ENCODE assay signal across 1 fruit fly cellular context in genomic region chr2L:14546629-14547366, dm6.
A peak's percentile ranks its signal among the peaks of the same experiment; 100 is the strongest.
TF ChIP-seq lines count a peak whose summit lies in the region.

No protein-coding gene starts in this region.

TF ChIP-seq in whole organism, embryonic, 481 proteins besides CTCF, POLR2A, EP300 and RAD21 (continued from another document and continues in another):
- TF ChIP-seq ewg (GFP tag; optimal IDR thresholded peaks at IDR 0.05; lab: Kevin White, UChicago): peak; percentile 87
- TF ChIP-seq slou (GFP tag; optimal IDR thresholded peaks at IDR 0.05; lab: Kevin White, UChicago): peak; percentile 11
- TF ChIP-seq schlank (tag; optimal IDR thresholded peaks at IDR 0.05; lab: Kevin White, UChicago): no peak
- peak; percentile 67 for TF ChIP-seq Gsc (GFP tag; IDR thresholded peaks at IDR 0.05; lab: Robert Waterston, UW)
- no peak for TF ChIP-seq bigmax (GFP tag; optimal IDR thresholded peaks at IDR 0.05; lab: Kevin White, UChicago)
- no peak for TF ChIP-seq pan (optimal IDR thresholded peaks at IDR 0.05; lab: Kevin White, UChicago)
- TF ChIP-seq pan (GFP tag; optimal IDR thresholded peaks at IDR 0.05 in 1 of 2, IDR thresholded peaks at IDR 0.05 in 1 of 2): peak in 1 of 2 experiments; percentile 79
- peak; percentile 92 for TF ChIP-seq CG1529 (GFP tag; optimal IDR thresholded peaks at IDR 0.05; lab: Kevin White, UChicago)
- no peak for TF ChIP-seq bbx (GFP tag; IDR thresholded peaks at IDR 0.05; lab: Robert Waterston, UW; ENCODE audit: partially characterized antibody)
- TF ChIP-seq CG10209 (GFP tag; optimal IDR thresholded peaks at IDR 0.05; lab: Kevin White, UChicago): peak; percentile 89
- TF ChIP-seq CG10959 (GFP tag; IDR thresholded peaks at IDR 0.05; lab: Robert Waterston, UW): peak; percentile 82
- TF ChIP-seq Six4 (GFP tag; optimal IDR thresholded peaks at IDR 0.05; lab: Kevin White, UChicago): peak; percentile 94
- peak; percentile 81 for TF ChIP-seq CG10543 (GFP tag; optimal IDR thresholded peaks at IDR 0.05; lab: Kevin White, UChicago)
- no peak for TF ChIP-seq gsb (GFP tag; IDR thresholded peaks at IDR 0.05; lab: Robert Waterston, UW)
- TF ChIP-seq CG10431 (GFP tag; optimal IDR thresholded peaks at IDR 0.05; lab: Kevin White, UChicago): peak; percentile 68
- peak; percentile 59 for TF ChIP-seq CG10147 (GFP tag; optimal IDR thresholded peaks at IDR 0.05; lab: Kevin White, UChicago)
- no peak for TF ChIP-seq fru (optimal IDR thresholded peaks at IDR 0.05; lab: Kevin White, UChicago)
- TF ChIP-seq Neu2 (GFP tag; optimal IDR thresholded peaks at IDR 0.05; lab: Kevin White, UChicago; ENCODE audit: borderline replicate concordance): no peak
- peak; percentile 52 for TF ChIP-seq CG7786 (GFP tag; optimal IDR thresholded peaks at IDR 0.05; lab: Kevin White, UChicago)
- peak; percentile 20 for TF ChIP-seq Dip3 (GFP tag; optimal IDR thresholded peaks at IDR 0.05; lab: Kevin White, UChicago)
- TF ChIP-seq CG6791 (GFP tag; IDR thresholded peaks at IDR 0.05; lab: Robert Waterston, UW; ENCODE audit: partially characterized antibody): no peak
- peak; percentile 93 for TF ChIP-seq CG17361 (GFP tag; IDR thresholded peaks at IDR 0.05; lab: Robert Waterston, UW)
- 0 out of 2 replicates have a peak, but pooled peaks have one; percentile 35 for TF ChIP-seq CG14014 (GFP tag; IDR thresholded peaks at IDR 0.05; lab: Robert Waterston, UW)
- peak; percentile 38 to 93 for TF ChIP-seq Hr51 (GFP tag; optimal IDR thresholded peaks at IDR 0.05; lab: Kevin White, UChicago)
- peak; percentile 85 for TF ChIP-seq CG12219 (GFP tag; optimal IDR thresholded peaks at IDR 0.05; lab: Kevin White, UChicago)
- no peak for TF ChIP-seq CG34224 (GFP tag; IDR thresholded peaks at IDR 0.05; lab: Robert Waterston, UW; ENCODE audit: partially characterized antibody)
- peak; percentile 88 for TF ChIP-seq zfh1 (GFP tag; IDR thresholded peaks at IDR 0.05; lab: Robert Waterston, UW)
- peak; percentile 97 for TF ChIP-seq CG10979 (tag; optimal IDR thresholded peaks at IDR 0.05; lab: Kevin White, UChicago)
- no peak for TF ChIP-seq CG3163 (GFP tag; optimal IDR thresholded peaks at IDR 0.05; lab: Kevin White, UChicago)
- no peak for TF ChIP-seq CG18011 (GFP tag; optimal IDR thresholded peaks at IDR 0.05; lab: Kevin White, UChicago)
- no peak for TF ChIP-seq sima (GFP tag; optimal IDR thresholded peaks at IDR 0.05; lab: Kevin White, UChicago)
- TF ChIP-seq CG11504 (tag; optimal IDR thresholded peaks at IDR 0.05; lab: Kevin White, UChicago): peak; percentile 93
- TF ChIP-seq Atf6 (GFP tag; IDR thresholded peaks at IDR 0.05; lab: Robert Waterston, UW): no peak; the same call in 1 of the 2 replicates
- TF ChIP-seq CG4404 (GFP tag; IDR thresholded peaks at IDR 0.05; lab: Robert Waterston, UW): peak; percentile 69
- TF ChIP-seq bsh (GFP tag; optimal IDR thresholded peaks at IDR 0.05; lab: Kevin White, UChicago): peak; percentile 50 to 97
- peak; percentile 84 for TF ChIP-seq bcd (GFP tag; optimal IDR thresholded peaks at IDR 0.05; lab: Kevin White, UChicago)
- TF ChIP-seq hkb (optimal IDR thresholded peaks at IDR 0.05; lab: Kevin White, UChicago): no peak
- TF ChIP-seq hkb (GFP tag; IDR thresholded peaks at IDR 0.05; lab: Robert Waterston, UW): peak; percentile 87
- no peak for TF ChIP-seq vfl (GFP tag; optimal IDR thresholded peaks at IDR 0.05; lab: Kevin White, UChicago)
- no peak for TF ChIP-seq CG1647 (GFP tag; optimal IDR thresholded peaks at IDR 0.05; lab: Kevin White, UChicago)
- TF ChIP-seq Doc2 (GFP tag; IDR thresholded peaks at IDR 0.05; lab: Robert Waterston, UW): no peak
- peak; percentile 29 for TF ChIP-seq Myb (GFP tag; optimal IDR thresholded peaks at IDR 0.05; lab: Kevin White, UChicago)
- TF ChIP-seq CG11696 (GFP tag; IDR thresholded peaks at IDR 0.05; lab: Robert Waterston, UW): no peak; the same call in 1 of the 2 replicates
- no peak for TF ChIP-seq Tbp (GFP tag; optimal IDR thresholded peaks at IDR 0.05; lab: Kevin White, UChicago)
- TF ChIP-seq slbo (GFP tag; IDR thresholded peaks at IDR 0.05; lab: Robert Waterston, UW): peak; percentile 47
- TF ChIP-seq repo (GFP tag; optimal IDR thresholded peaks at IDR 0.05; lab: Kevin White, UChicago): peak; percentile 50
- TF ChIP-seq chn (GFP tag; optimal IDR thresholded peaks at IDR 0.05; lab: Kevin White, UChicago): peak; percentile 74
- TF ChIP-seq zf30C (GFP tag; optimal IDR thresholded peaks at IDR 0.05; lab: Kevin White, UChicago): peak; percentile 90
- TF ChIP-seq Bteb2 (GFP tag; optimal IDR thresholded peaks at IDR 0.05; lab: Kevin White, UChicago): peak; percentile 70
- no peak for TF ChIP-seq CG10321 (GFP tag; IDR thresholded peaks at IDR 0.05; lab: Robert Waterston, UW)
- peak; percentile 87 for TF ChIP-seq CG15269 (tag; optimal IDR thresholded peaks at IDR 0.05; lab: Kevin White, UChicago)
- peak; percentile 54 for TF ChIP-seq Hmr (GFP tag; optimal IDR thresholded peaks at IDR 0.05; lab: Kevin White, UChicago)
- no peak for TF ChIP-seq Hr39 (optimal IDR thresholded peaks at IDR 0.05; lab: Kevin White, UChicago)
- TF ChIP-seq btn (GFP tag; optimal IDR thresholded peaks at IDR 0.05; lab: Kevin White, UChicago): peak; percentile 53
- peak in 1 of 3 experiments; percentile 90 for TF ChIP-seq Stat92E (GFP tag; optimal IDR thresholded peaks at IDR 0.05; lab: Kevin White, UChicago)
- peak; percentile 77 for TF ChIP-seq NfI (GFP tag; optimal IDR thresholded peaks at IDR 0.05; lab: Kevin White, UChicago)
- TF ChIP-seq odd (GFP tag; optimal IDR thresholded peaks at IDR 0.05; lab: Kevin White, UChicago): peak; percentile 82
- TF ChIP-seq nmo (GFP tag; optimal IDR thresholded peaks at IDR 0.05; lab: Kevin White, UChicago): peak; percentile 96
- TF ChIP-seq toy (GFP tag; IDR thresholded peaks at IDR 0.05; lab: Robert Waterston, UW): 0 out of 2 replicates have a peak, but pooled peaks have one; percentile 13
- peak; percentile 75; the same call in 1 of the 2 replicates for TF ChIP-seq chm (GFP tag; IDR thresholded peaks at IDR 0.05; lab: Robert Waterston, UW)
- TF ChIP-seq HLHmδ (GFP tag; optimal IDR thresholded peaks at IDR 0.05; lab: Kevin White, UChicago): no peak
- no peak for TF ChIP-seq amos (GFP tag; IDR thresholded peaks at IDR 0.05; lab: Robert Waterston, UW; ENCODE audit: partially characterized antibody)
- peak; percentile 80 for TF ChIP-seq ttk (GFP tag; IDR thresholded peaks at IDR 0.05; lab: Robert Waterston, UW)
- peak; percentile 13; the same call in 1 of the 2 replicates for TF ChIP-seq wdn (GFP tag; IDR thresholded peaks at IDR 0.05; lab: Robert Waterston, UW)
- no peak for TF ChIP-seq sc (optimal IDR thresholded peaks at IDR 0.05; lab: Kevin White, UChicago)
- TF ChIP-seq sc (GFP tag; optimal IDR thresholded peaks at IDR 0.05; lab: Kevin White, UChicago): peak; percentile 92
- TF ChIP-seq Fer2 (tag; optimal IDR thresholded peaks at IDR 0.05; lab: Kevin White, UChicago): peak; percentile 37
- peak; percentile 90 for TF ChIP-seq tin (GFP tag; optimal IDR thresholded peaks at IDR 0.05; lab: Kevin White, UChicago)
- peak; percentile 67 for TF ChIP-seq CG14441 (GFP tag; IDR thresholded peaks at IDR 0.05; lab: Robert Waterston, UW)
- TF ChIP-seq NK7.1 (GFP tag; optimal IDR thresholded peaks at IDR 0.05; lab: Kevin White, UChicago): peak; percentile 55
- peak; percentile 68 for TF ChIP-seq CG6654 (GFP tag; optimal IDR thresholded peaks at IDR 0.05; lab: Kevin White, UChicago)
- TF ChIP-seq jigr1 (GFP tag; IDR thresholded peaks at IDR 0.05; lab: Robert Waterston, UW): peak; percentile 74; the same call in 2 of the 3 replicates
- peak; percentile 41 for TF ChIP-seq HmgZ (tag; optimal IDR thresholded peaks at IDR 0.05; lab: Kevin White, UChicago)
- TF ChIP-seq H15 (GFP tag; IDR thresholded peaks at IDR 0.05; lab: Robert Waterston, UW): no peak
- TF ChIP-seq Sry-δ (GFP tag; optimal IDR thresholded peaks at IDR 0.05; lab: Kevin White, UChicago): peak; percentile 41
- TF ChIP-seq CG12155 (GFP tag; optimal IDR thresholded peaks at IDR 0.05; lab: Kevin White, UChicago): peak; percentile 58
- TF ChIP-seq Ssrp (tag; optimal IDR thresholded peaks at IDR 0.05; lab: Kevin White, UChicago): peak; percentile 94
- TF ChIP-seq Optix (GFP tag; IDR thresholded peaks at IDR 0.05; lab: Robert Waterston, UW): peak; percentile 46; the same call in 1 of the 3 replicates
- peak; percentile 76 for TF ChIP-seq CG8089 (GFP tag; optimal IDR thresholded peaks at IDR 0.05; lab: Kevin White, UChicago)
- peak; percentile 77 for TF ChIP-seq Mes4 (GFP tag; optimal IDR thresholded peaks at IDR 0.05; lab: Kevin White, UChicago)
- 0 out of 2 replicates have a peak, but pooled peaks have one; percentile 49 for TF ChIP-seq Nf-YA (GFP tag; IDR thresholded peaks at IDR 0.05; lab: Robert Waterston, UW)
- peak; percentile 28 for TF ChIP-seq grn (GFP tag; optimal IDR thresholded peaks at IDR 0.05; lab: Kevin White, UChicago)
- no peak for TF ChIP-seq CG7745 (tag; optimal IDR thresholded peaks at IDR 0.05; lab: Kevin White, UChicago)
- peak; percentile 60 for TF ChIP-seq Jarid2 (GFP tag; optimal IDR thresholded peaks at IDR 0.05; lab: Kevin White, UChicago)
- TF ChIP-seq gcm (GFP tag; optimal IDR thresholded peaks at IDR 0.05; lab: Kevin White, UChicago): peak; percentile 96
- peak; percentile 94 for TF ChIP-seq unpg (GFP tag; optimal IDR thresholded peaks at IDR 0.05; lab: Kevin White, UChicago)
- peak; percentile 72; the same call in 2 of the 3 replicates for TF ChIP-seq ken (GFP tag; IDR thresholded peaks at IDR 0.05; lab: Robert Waterston, UW)
- peak; percentile 75 for TF ChIP-seq CG10366 (GFP tag; IDR thresholded peaks at IDR 0.05; lab: Robert Waterston, UW)
- TF ChIP-seq sqz (GFP tag; optimal IDR thresholded peaks at IDR 0.05; lab: Kevin White, UChicago): peak; percentile 74
- peak; percentile 88 for TF ChIP-seq twi (tag; optimal IDR thresholded peaks at IDR 0.05; lab: Kevin White, UChicago)
- TF ChIP-seq CG4328 (GFP tag; optimal IDR thresholded peaks at IDR 0.05; lab: Kevin White, UChicago): peak; percentile 84
- TF ChIP-seq CoRest (tag; optimal IDR thresholded peaks at IDR 0.05; lab: Kevin White, UChicago): peak; percentile 93
- 0 out of 2 replicates have a peak, but pooled peaks have one; percentile 56 for TF ChIP-seq aop (GFP tag; IDR thresholded peaks at IDR 0.05; lab: Robert Waterston, UW)
- TF ChIP-seq br (optimal IDR thresholded peaks at IDR 0.05; lab: Kevin White, UChicago): no peak
- TF ChIP-seq tup (GFP tag; optimal IDR thresholded peaks at IDR 0.05; lab: Kevin White, UChicago): no peak
- peak; percentile 62 for TF ChIP-seq en (GFP tag; optimal IDR thresholded peaks at IDR 0.05; lab: Kevin White, UChicago)
- TF ChIP-seq CG3847 (GFP tag; IDR thresholded peaks at IDR 0.05; lab: Robert Waterston, UW): peak; percentile 31
- TF ChIP-seq CG8478 (optimal IDR thresholded peaks at IDR 0.05; lab: Kevin White, UChicago): no peak
- TF ChIP-seq Taf1 (GFP tag; IDR thresholded peaks at IDR 0.05; lab: Robert Waterston, UW): no peak
- peak; percentile 77 for TF ChIP-seq Max (GFP tag; optimal IDR thresholded peaks at IDR 0.05; lab: Kevin White, UChicago)
- no peak for TF ChIP-seq Hey (tag; optimal IDR thresholded peaks at IDR 0.05; lab: Kevin White, UChicago)
- TF ChIP-seq D (optimal IDR thresholded peaks at IDR 0.05; lab: Kevin White, UChicago): no peak
- peak; percentile 96 for TF ChIP-seq D (GFP tag; optimal IDR thresholded peaks at IDR 0.05; lab: Kevin White, UChicago)
- no peak for TF ChIP-seq Dip2 (GFP tag; IDR thresholded peaks at IDR 0.05; lab: Robert Waterston, UW)
- peak; percentile 80 for TF ChIP-seq CG12942 (GFP tag; optimal IDR thresholded peaks at IDR 0.05; lab: Kevin White, UChicago)
- TF ChIP-seq CG1792 (GFP tag; optimal IDR thresholded peaks at IDR 0.05; lab: Kevin White, UChicago): peak; percentile 55
- peak; percentile 91 for TF ChIP-seq CG9727 (GFP tag; optimal IDR thresholded peaks at IDR 0.05; lab: Kevin White, UChicago)
- no peak for TF ChIP-seq al (GFP tag; IDR thresholded peaks at IDR 0.05; lab: Robert Waterston, UW)
- TF ChIP-seq Dll (GFP tag; IDR thresholded peaks at IDR 0.05; lab: Robert Waterston, UW; ENCODE audit: partially characterized antibody): no peak
- TF ChIP-seq Spps (tag; optimal IDR thresholded peaks at IDR 0.05; lab: Kevin White, UChicago): peak; percentile 91
- peak; percentile 66 for TF ChIP-seq CG17568 (GFP tag; optimal IDR thresholded peaks at IDR 0.05; lab: Kevin White, UChicago)
- TF ChIP-seq MESR4 (GFP tag; optimal IDR thresholded peaks at IDR 0.05; lab: Kevin White, UChicago): peak; percentile 33
- TF ChIP-seq Lhr (GFP tag; optimal IDR thresholded peaks at IDR 0.05; lab: Kevin White, UChicago): peak; percentile 74
- no peak for TF ChIP-seq cad (GFP tag; optimal IDR thresholded peaks at IDR 0.05; lab: Kevin White, UChicago)
- peak; percentile 97 for TF ChIP-seq gem (tag; optimal IDR thresholded peaks at IDR 0.05; lab: Kevin White, UChicago)
- TF ChIP-seq Sox102F (GFP tag; optimal IDR thresholded peaks at IDR 0.05; lab: Kevin White, UChicago): peak; percentile 95
- peak; percentile 68 for TF ChIP-seq ssp (GFP tag; IDR thresholded peaks at IDR 0.05; lab: Robert Waterston, UW)
- peak; percentile 81 for TF ChIP-seq CG10654 (GFP tag; optimal IDR thresholded peaks at IDR 0.05; lab: Kevin White, UChicago)
- TF ChIP-seq Nf-YB (GFP tag; optimal IDR thresholded peaks at IDR 0.05; lab: Kevin White, UChicago): peak; percentile 73
- TF ChIP-seq chinmo (GFP tag; IDR thresholded peaks at IDR 0.05; lab: Robert Waterston, UW; ENCODE audit: partially characterized antibody): no peak
- TF ChIP-seq chif (GFP tag; optimal IDR thresholded peaks at IDR 0.05; lab: Kevin White, UChicago): peak; percentile 86 to 92
- TF ChIP-seq disco-r (GFP tag; optimal IDR thresholded peaks at IDR 0.05; lab: Kevin White, UChicago): peak; percentile 67
- TF ChIP-seq CG6689 (GFP tag; IDR thresholded peaks at IDR 0.05; lab: Robert Waterston, UW): peak; percentile 87
- peak; percentile 69; the same call in 2 of the 3 replicates for TF ChIP-seq CG7357 (GFP tag; IDR thresholded peaks at IDR 0.05; lab: Robert Waterston, UW)
- peak; percentile 90 for TF ChIP-seq PHDP (tag; optimal IDR thresholded peaks at IDR 0.05; lab: Kevin White, UChicago)
- peak; percentile 88 for TF ChIP-seq CG15696 (tag; optimal IDR thresholded peaks at IDR 0.05; lab: Kevin White, UChicago)
- TF ChIP-seq CG42726 (GFP tag; IDR thresholded peaks at IDR 0.05; lab: Robert Waterston, UW; ENCODE audit: partially characterized antibody): no peak
- peak; percentile 88 for TF ChIP-seq CG30431 (GFP tag; optimal IDR thresholded peaks at IDR 0.05; lab: Kevin White, UChicago)
- TF ChIP-seq Side (GFP tag; optimal IDR thresholded peaks at IDR 0.05; lab: Kevin White, UChicago): peak; percentile 69
- TF ChIP-seq maf-S (GFP tag; optimal IDR thresholded peaks at IDR 0.05; lab: Kevin White, UChicago): peak; percentile 58
